Fruit fly (Drosophila melanogaster): ENCODE data around the gene CG18302.

The CG18302 gene

DNA sequence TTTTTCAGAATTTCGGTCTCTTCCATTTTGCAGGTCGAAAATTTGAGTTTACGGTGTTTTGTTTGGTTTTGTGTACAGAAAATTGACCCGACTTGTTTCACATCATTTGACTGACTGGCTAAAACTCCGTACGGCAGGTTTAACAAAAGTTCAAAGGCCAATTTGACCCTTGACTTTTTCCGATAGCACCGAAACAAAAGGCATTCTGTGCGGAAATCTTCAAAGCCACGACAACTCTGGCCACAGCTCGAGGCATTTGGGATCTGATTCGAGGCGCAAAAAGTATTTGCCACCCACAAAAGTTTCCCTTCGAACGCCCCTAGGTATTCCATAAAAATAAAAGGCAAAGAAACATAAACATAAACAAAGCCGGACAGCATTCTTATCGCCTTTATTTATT, 43.6 kb downstream of the CG18302 start, which contains the start of gene w-cup:
TSS of gene w-cup (minus strand) at position 101 of the 400 bp plus-strand sequence.
- TF ChIP-seq CG13204 (GFP tag; optimal IDR thresholded peaks at IDR 0.05) (no peak), CG12605 (GFP tag; IDR thresholded peaks at IDR 0.05) (no peak), rn (GFP tag; IDR thresholded peaks at IDR 0.05) (no peak), fd96Ca (GFP tag; IDR thresholded peaks at IDR 0.05) (no peak), CG17806 (tag; optimal IDR thresholded peaks at IDR 0.05) (no peak), CG8301 (tag; optimal IDR thresholded peaks at IDR 0.05) (no peak), gl (tag; optimal IDR thresholded peaks at IDR 0.05) (no peak), Ets98B (GFP tag; IDR thresholded peaks at IDR 0.05) (no peak), CG14655 (GFP tag; optimal IDR thresholded peaks at IDR 0.05) (no peak), CG10348 (GFP tag; IDR thresholded peaks at IDR 0.05) (no peak), CG8159 (tag; optimal IDR thresholded peaks at IDR 0.05) (no peak), EcR (GFP tag; optimal IDR thresholded peaks at IDR 0.05) (no peak), Snoo (tag; optimal IDR thresholded peaks at IDR 0.05) (no peak), CG9948 (tag; optimal IDR thresholded peaks at IDR 0.05) (no peak), CG15710 (tag; optimal IDR thresholded peaks at IDR 0.05) (no peak), CG32121 (GFP tag; IDR thresholded peaks at IDR 0.05) (no peak), CG34367 (tag; optimal IDR thresholded peaks at IDR 0.05) (no peak)

- TF ChIP-seq CG34367 (tag; optimal IDR thresholded peaks at IDR 0.05) (no peak), CG13204 (GFP tag; optimal IDR thresholded peaks at IDR 0.05) (no peak), D1 (tag; optimal IDR thresholded peaks at IDR 0.05) (no peak), CG8301 (tag; optimal IDR thresholded peaks at IDR 0.05) (no peak), Pif1B (GFP tag; optimal IDR thresholded peaks at IDR 0.05) (no peak), fd96Ca (GFP tag; IDR thresholded peaks at IDR 0.05) (no peak), CG9948 (tag; optimal IDR thresholded peaks at IDR 0.05) (no peak), Snoo (tag; optimal IDR thresholded peaks at IDR 0.05) (no peak), CG17806 (tag; optimal IDR thresholded peaks at IDR 0.05) (no peak), Ets98B (GFP tag; IDR thresholded peaks at IDR 0.05) (no peak), CG32121 (GFP tag; IDR thresholded peaks at IDR 0.05) (no peak), EcR (GFP tag; optimal IDR thresholded peaks at IDR 0.05) (no peak), Pif1A (GFP tag; optimal IDR thresholded peaks at IDR 0.05) (no peak), CG4496 (GFP tag; IDR thresholded peaks at IDR 0.05) (no peak), rn (GFP tag; IDR thresholded peaks at IDR 0.05) (no peak), CG15710 (tag; optimal IDR thresholded peaks at IDR 0.05) (no peak)
Measured at dm6 chr2L:10579453-10579852, 45.3 kb downstream of the CG18302 start, which contains the start of gene CG34160. Gene CG34160, plus strand, starts transcription at chr2L:10579753.

DNA sequence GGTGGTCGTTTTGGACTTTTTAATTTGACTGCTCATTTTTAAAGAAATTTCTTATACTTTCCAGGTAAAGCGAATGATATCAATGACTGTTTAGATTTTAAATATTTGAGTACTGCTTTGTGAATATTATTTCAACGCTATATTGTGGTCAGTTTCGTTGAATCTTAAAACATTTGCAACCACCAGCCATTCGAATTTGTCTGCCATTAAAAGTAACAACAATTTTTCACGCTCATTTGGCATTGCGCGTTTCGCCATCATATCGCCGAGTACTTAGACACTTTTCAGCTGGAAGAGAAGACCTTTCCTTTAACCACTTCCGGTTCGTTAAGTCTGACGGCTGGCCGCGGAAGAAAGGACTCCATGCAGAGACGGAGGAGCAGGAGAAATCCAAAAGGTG, 47.5 kb downstream of the CG18302 start, which contains the start of gene CG34161:
TSS of gene CG34161 (minus strand) at position 101 of the 400 bp plus-strand sequence.
- TF ChIP-seq CG10348 (GFP tag; IDR thresholded peaks at IDR 0.05) (no peak), CG8159 (tag; optimal IDR thresholded peaks at IDR 0.05) (no peak), CG34367 (tag; optimal IDR thresholded peaks at IDR 0.05) (no peak), EcR (GFP tag; optimal IDR thresholded peaks at IDR 0.05) (no peak), CG12605 (GFP tag; IDR thresholded peaks at IDR 0.05) (no peak), CG17806 (tag; optimal IDR thresholded peaks at IDR 0.05) (no peak), CG32121 (GFP tag; IDR thresholded peaks at IDR 0.05) (no peak), Pif1B (GFP tag; optimal IDR thresholded peaks at IDR 0.05) (no peak), CG13204 (GFP tag; optimal IDR thresholded peaks at IDR 0.05) (no peak), CG9948 (tag; optimal IDR thresholded peaks at IDR 0.05) (no peak), Pif1A (GFP tag; optimal IDR thresholded peaks at IDR 0.05) (no peak), CG14655 (GFP tag; optimal IDR thresholded peaks at IDR 0.05) (no peak)

Measured in whole organism, pupa.